Worm (Caenorhabditis elegans) whole organism, young adult: ENCODE results near the gene F53F8.5.
"Not testable (repeated sequence)": the region's sequence is repeated elsewhere in the genome, so short reads cannot be mapped to it uniquely, and the experiment has no call there.

Experiments
- B0336.3 ChIP-seq: fragments of 200-800 bp; sonication (Bioruptor generic); IDR thresholded peaks from 2 replicates; pipeline ENCODE4 v1.3.6; 2022; ENCODE audit warnings: missing genetic modification characterization, missing compliant biosample characterization
- D2030.7 ChIP-seq: fragments of 200-800 bp; sonication (Bioruptor generic); IDR thresholded peaks from 2 replicates; pipeline ENCODE4 v1.3.6; 2022; ENCODE audit warnings: missing genetic modification reagents, missing genetic modification characterization, missing compliant biosample characterization
- nfya-1 ChIP-seq: sonication (generic microtip); optimal IDR thresholded peaks from 2 replicates; lab custom pipeline; 2017; ENCODE audit warnings: antibody characterized with exemption, missing compliant biosample characterization, missing genetic modification characterization, borderline replicate concordance; ENCODE audit not compliant: insufficient read depth
- nfya-2 ChIP-seq: fragments of 200-800 bp; sonication (Bioruptor generic); IDR thresholded peaks from 2 replicates; pipeline ENCODE4 v1.3.6; 2022; ENCODE audit warnings: missing genetic modification reagents, missing genetic modification characterization, missing compliant biosample characterization
- pha-4 ChIP-seq: fragments of 150-350 bp; sonication (generic microtip); optimal IDR thresholded peaks from 2 replicates; lab custom pipeline; 2014; ENCODE audit warnings: missing biosample characterization, missing genetic modification reagents, missing genetic modification characterization
- repo-1 ChIP-seq: sonication (generic microtip); optimal IDR thresholded peaks from 2 replicates; lab custom pipeline; 2017; ENCODE audit warnings: mild to moderate bottlenecking, missing genetic modification characterization, missing compliant biosample characterization
- tbx-9 ChIP-seq: sonication (generic microtip); optimal IDR thresholded peaks from 2 replicates; lab custom pipeline; 2016; ENCODE audit warnings: borderline replicate concordance, missing genetic modification characterization, inconsistent platforms, missing compliant biosample characterization
- ztf-22 ChIP-seq: fragments of 200-800 bp; sonication (Bioruptor generic); optimal IDR thresholded peaks from 2 replicates; lab custom pipeline; 2018; ENCODE audit warnings: mild to moderate bottlenecking, missing genetic modification characterization, moderate library complexity, missing compliant biosample characterization
- ztf-28 ChIP-seq: fragments of 200-800 bp; sonication (Bioruptor generic); IDR thresholded peaks from 2 replicates; pipeline ENCODE4 v1.3.6; 2022; ENCODE audit warnings: missing genetic modification reagents, missing genetic modification characterization, missing compliant biosample characterization

ce11 chrV:20698837-20699236 lies 5.0 kb downstream of the F53F8.5 start:
- peak; percentile 71 for TF ChIP-seq D2030.7 (GFP tag; lab: Robert Waterston, UW)
- TF ChIP-seq ztf-22; pha-4 (tag; lab: Kevin White, UChicago); nfya-1 (tag; lab: Kevin White, UChicago); repo-1 (tag; lab: Kevin White, UChicago); B0336.3 (GFP tag; lab: Robert Waterston, UW); nfya-2 (GFP tag; lab: Robert Waterston, UW); tbx-9 (tag; lab: Kevin White, UChicago); ztf-28 (GFP tag; lab: Robert Waterston, UW): not testable (repeated sequence)
